Worm (Caenorhabditis elegans): ENCODE results near the gene nhr-34.

Gene nhr-34

ce11 chrIV:9632966-9633494 is 42.4 kb downstream of the nhr-34 start:
- TF ChIP-seq W03F9.2 (tag; optimal IDR thresholded peaks at IDR 0.05), result no peak
- TF ChIP-seq him-1 (tag; optimal IDR thresholded peaks at IDR 0.05), result no peak
- TF ChIP-seq dao-5 (tag; optimal IDR thresholded peaks at IDR 0.05), result no peak

ce11 chrIV:9632094-9632493 is 43.4 kb downstream of the nhr-34 start:
- TF ChIP-seq dao-5 (tag; optimal IDR thresholded peaks at IDR 0.05) (no peak), W03F9.2 (tag; optimal IDR thresholded peaks at IDR 0.05) (no peak), him-1 (tag; optimal IDR thresholded peaks at IDR 0.05) (no peak)

- TF ChIP-seq dao-5 (tag; optimal IDR thresholded peaks at IDR 0.05) (no peak), him-1 (tag; optimal IDR thresholded peaks at IDR 0.05) (no peak), W03F9.2 (tag; optimal IDR thresholded peaks at IDR 0.05) (no peak)
These were observed 43.9 kb downstream of the nhr-34 start for ce11 chrIV:9631579-9631978.

ce11 chrIV:9627033-9627432 is 48.4 kb downstream of the nhr-34 start:
- TF ChIP-seq W03F9.2 (tag; optimal IDR thresholded peaks at IDR 0.05), result no peak
- TF ChIP-seq him-1 (tag; optimal IDR thresholded peaks at IDR 0.05), result no peak
- no peak for TF ChIP-seq dao-5 (tag; optimal IDR thresholded peaks at IDR 0.05)

- TF ChIP-seq him-1 (tag; optimal IDR thresholded peaks at IDR 0.05), result no peak
- no peak for TF ChIP-seq W03F9.2 (tag; optimal IDR thresholded peaks at IDR 0.05)
- TF ChIP-seq dao-5 (tag; optimal IDR thresholded peaks at IDR 0.05), result no peak
These were observed 49.6 kb downstream of the nhr-34 start for ce11 chrIV:9625829-9626228.

- TF ChIP-seq him-1 (tag; optimal IDR thresholded peaks at IDR 0.05) (no peak), W03F9.2 (tag; optimal IDR thresholded peaks at IDR 0.05) (no peak), dao-5 (tag; optimal IDR thresholded peaks at IDR 0.05) (no peak)
These were observed 50.5 kb downstream of the nhr-34 start, which contains the start of gene W09C2.10 for ce11 chrIV:9624977-9625376. Gene W09C2.10, minus strand, starts transcription at chrIV:9625077.

- no peak for TF ChIP-seq dao-5 (tag; optimal IDR thresholded peaks at IDR 0.05)
- TF ChIP-seq him-1 (tag; optimal IDR thresholded peaks at IDR 0.05), result no peak
- TF ChIP-seq W03F9.2 (tag; optimal IDR thresholded peaks at IDR 0.05), result no peak
These were observed 51.2 kb downstream of the nhr-34 start, which contains the start of gene W09C2.8 for ce11 chrIV:9624275-9624674. Gene W09C2.8, minus strand, starts transcription at chrIV:9624375.

ce11 chrIV:9623269-9623668 is 52.2 kb downstream of the nhr-34 start, which contains the start of gene W09C2.9:
Gene W09C2.9, minus strand, starts transcription at chrIV:9623369.
- TF ChIP-seq him-1 (tag; optimal IDR thresholded peaks at IDR 0.05), result no peak
- TF ChIP-seq dao-5 (tag; optimal IDR thresholded peaks at IDR 0.05), result no peak
- TF ChIP-seq W03F9.2 (tag; optimal IDR thresholded peaks at IDR 0.05), result no peak

ce11 chrIV:9622272-9622671 is 53.2 kb downstream of the nhr-34 start, which contains the start of gene W09C2.7:
Gene W09C2.7, minus strand, starts transcription at chrIV:9622372.
- TF ChIP-seq dao-5 (tag; optimal IDR thresholded peaks at IDR 0.05) (no peak), him-1 (tag; optimal IDR thresholded peaks at IDR 0.05) (no peak), W03F9.2 (tag; optimal IDR thresholded peaks at IDR 0.05) (no peak)

ce11 chrIV:9618836-9619235 is 56.6 kb downstream of the nhr-34 start:
- TF ChIP-seq dao-5 (tag; optimal IDR thresholded peaks at IDR 0.05) (no peak), him-1 (tag; optimal IDR thresholded peaks at IDR 0.05) (no peak), W03F9.2 (tag; optimal IDR thresholded peaks at IDR 0.05) (no peak)

ce11 chrIV:9618015-9618414 is 57.5 kb downstream of the nhr-34 start:
- TF ChIP-seq him-1 (tag; optimal IDR thresholded peaks at IDR 0.05) (no peak), W03F9.2 (tag; optimal IDR thresholded peaks at IDR 0.05) (no peak), dao-5 (tag; optimal IDR thresholded peaks at IDR 0.05) (no peak)

ce11 chrIV:9617358-9617757 is 58.1 kb downstream of the nhr-34 start:
- no peak for TF ChIP-seq dao-5 (tag; optimal IDR thresholded peaks at IDR 0.05)
- no peak for TF ChIP-seq W03F9.2 (tag; optimal IDR thresholded peaks at IDR 0.05)
- no peak for TF ChIP-seq him-1 (tag; optimal IDR thresholded peaks at IDR 0.05)

- TF ChIP-seq W03F9.2 (tag; optimal IDR thresholded peaks at IDR 0.05) (no peak), dao-5 (tag; optimal IDR thresholded peaks at IDR 0.05) (no peak), him-1 (tag; optimal IDR thresholded peaks at IDR 0.05) (no peak)
These were observed 60.0 kb downstream of the nhr-34 start for ce11 chrIV:9615511-9615910.

ce11 chrIV:9614695-9615094 is 60.8 kb downstream of the nhr-34 start, which contains the start of gene elt-1:
Gene elt-1, plus strand, starts transcription at chrIV:9614995.
- no peak for TF ChIP-seq dao-5 (tag; optimal IDR thresholded peaks at IDR 0.05)
- TF ChIP-seq him-1 (tag; optimal IDR thresholded peaks at IDR 0.05), result no peak
- TF ChIP-seq W03F9.2 (tag; optimal IDR thresholded peaks at IDR 0.05), result no peak
